Fruit fly (Drosophila melanogaster): ENCODE measurements around the gene CG9922.

Gene CG9922

dm6 chr3R:14035924-14036448 lies at the start of gene CG9922 (continued):
- TF ChIP-seq nmo (GFP tag; optimal IDR thresholded peaks at IDR 0.05) (peak; percentile 70), Xrp1 (GFP tag; IDR thresholded peaks at IDR 0.05) (peak; percentile 63), slou (GFP tag; optimal IDR thresholded peaks at IDR 0.05) (no peak), ab (GFP tag; optimal IDR thresholded peaks at IDR 0.05) (no peak), CG18476 (GFP tag; optimal IDR thresholded peaks at IDR 0.05) (peak; percentile 25), Antp (GFP tag; optimal IDR thresholded peaks at IDR 0.05) (peak; percentile 62), CG12942 (GFP tag; optimal IDR thresholded peaks at IDR 0.05) (peak; percentile 21), nom (GFP tag; optimal IDR thresholded peaks at IDR 0.05) (no peak), CG13287 (GFP tag; IDR thresholded peaks at IDR 0.05; ENCODE audit: partially characterized antibody) (peak; percentile 74), her (GFP tag; optimal IDR thresholded peaks at IDR 0.05) (no peak), Ravus (GFP tag; IDR thresholded peaks at IDR 0.05) (no peak), BtbVII (GFP tag; optimal IDR thresholded peaks at IDR 0.05) (peak; percentile 16), HLH4C (GFP tag; IDR thresholded peaks at IDR 0.05; ENCODE audit: partially characterized antibody) (peak; percentile 65; the same call in 2 of the 3 replicates), CG17568 (GFP tag; optimal IDR thresholded peaks at IDR 0.05) (peak; percentile 44), Stat92E (GFP tag; optimal IDR thresholded peaks at IDR 0.05) (peak in 1 of 3 experiments; percentile 70), Nf-YB (GFP tag; optimal IDR thresholded peaks at IDR 0.05) (peak; percentile 51), Awh (GFP tag; IDR thresholded peaks at IDR 0.05) (peak; percentile 7; the same call in 1 of the 2 replicates), CG12744 (GFP tag; optimal IDR thresholded peaks at IDR 0.05) (peak; percentile 23), scrt (GFP tag; optimal IDR thresholded peaks at IDR 0.05) (peak; percentile 45), cato (GFP tag; optimal IDR thresholded peaks at IDR 0.05; ENCODE audit: borderline replicate concordance) (peak; percentile 12), CG9817 (tag; optimal IDR thresholded peaks at IDR 0.05) (peak; percentile 14), pzg (GFP tag; optimal IDR thresholded peaks at IDR 0.05) (peak; percentile 90), ATbp (GFP tag; optimal IDR thresholded peaks at IDR 0.05) (peak; percentile 13), CG13424 (tag; optimal IDR thresholded peaks at IDR 0.05) (peak; percentile 61), CG11398 (GFP tag; optimal IDR thresholded peaks at IDR 0.05) (peak; percentile 16), Atf-2 (GFP tag; optimal IDR thresholded peaks at IDR 0.05) (peak; percentile 34), CG10267 (tag; optimal IDR thresholded peaks at IDR 0.05) (peak; percentile 79), CG2120 (GFP tag; optimal IDR thresholded peaks at IDR 0.05) (peak; percentile 75), tap (tag; optimal IDR thresholded peaks at IDR 0.05) (peak; percentile 21), sna (GFP tag; IDR thresholded peaks at IDR 0.05; ENCODE audit: partially characterized antibody) (0 out of 2 replicates have a peak, but pooled peaks have one; percentile 57), row (GFP tag; IDR thresholded peaks at IDR 0.05) (peak; percentile 75; the same call in 2 of the 3 replicates), hkb (optimal IDR thresholded peaks at IDR 0.05) (peak; percentile 73), hkb (GFP tag; IDR thresholded peaks at IDR 0.05) (0 out of 2 replicates have a peak, but pooled peaks have one; percentile 22), maf-S (GFP tag; optimal IDR thresholded peaks at IDR 0.05) (peak; percentile 54), usp (GFP tag; optimal IDR thresholded peaks at IDR 0.05) (no peak), Ets65A (GFP tag) (peak; percentile 91), bsh (GFP tag; optimal IDR thresholded peaks at IDR 0.05) (peak in 1 of 2 experiments; percentile 33), cad (GFP tag; optimal IDR thresholded peaks at IDR 0.05) (no peak), p53 (GFP tag; optimal IDR thresholded peaks at IDR 0.05) (peak; percentile 47), sd (tag; optimal IDR thresholded peaks at IDR 0.05) (peak; percentile 85), CG34376 (GFP tag; optimal IDR thresholded peaks at IDR 0.05) (peak; percentile 65), Hey (tag; optimal IDR thresholded peaks at IDR 0.05) (no peak), CG12659 (GFP tag; optimal IDR thresholded peaks at IDR 0.05) (peak; percentile 67), tgo (GFP tag; IDR thresholded peaks at IDR 0.05) (peak; percentile 29; the same call in 1 of the 3 replicates), exex (tag; optimal IDR thresholded peaks at IDR 0.05) (peak; percentile 36), CG8924 (tag; optimal IDR thresholded peaks at IDR 0.05) (peak; percentile 46), zen (tag; optimal IDR thresholded peaks at IDR 0.05) (peak; percentile 36), gt (GFP tag; IDR thresholded peaks at IDR 0.05) (no peak), Scr (GFP tag; IDR thresholded peaks at IDR 0.05; ENCODE audit: partially characterized antibody) (peak; percentile 65)
